Fruit fly (Drosophila melanogaster) whole organism, embryonic: Measurements from ENCODE around the gene CG32679.
A peak's percentile ranks its signal among the peaks of the same experiment; 100 is the strongest.

Experiments used
- Adf1 ChIP-seq: fragments of 200-800 bp; sonication (Bioruptor generic); IDR thresholded peaks from 2 replicates; pipeline ENCODE4 v1.3.6; 2022; ENCODE audit warnings: missing biosample characterization, missing genetic modification characterization
- Aef1 ChIP-seq: fragments of 200-800 bp; sonication (Bioruptor generic); IDR thresholded peaks from 3 replicates; pipeline ENCODE4 v1.3.6; 2022; ENCODE audit warnings: missing biosample characterization, missing genetic modification characterization
- B-H1 ChIP-seq: fragments of 200-800 bp; sonication (Bioruptor generic); IDR thresholded peaks from 3 replicates; pipeline ENCODE4 v1.3.6; 2022; ENCODE audit warnings: missing biosample characterization, missing genetic modification characterization
- Blimp-1 ChIP-seq: fragments of 200-800 bp; sonication (Bioruptor generic); optimal IDR thresholded peaks from 3 replicates; lab custom pipeline; 2018; ENCODE audit warnings: missing biosample characterization, missing genetic modification characterization, mild to moderate bottlenecking, moderate library complexity, missing genetic modification reagents
- CG11723 ChIP-seq: fragments of 200-800 bp; sonication (Bioruptor generic); optimal IDR thresholded peaks from 2 replicates; lab custom pipeline; 2017; ENCODE audit warnings: missing biosample characterization, mild to moderate bottlenecking, missing genetic modification characterization
- CG12219 ChIP-seq: fragments of 200-800 bp; sonication (Bioruptor generic); optimal IDR thresholded peaks from 3 replicates; lab custom pipeline; 2018; ENCODE audit warnings: missing biosample characterization, mild to moderate bottlenecking, missing genetic modification characterization
- CG1529 ChIP-seq: fragments of 200-800 bp; sonication (Bioruptor generic); optimal IDR thresholded peaks from 3 replicates; lab custom pipeline; 2018; ENCODE audit warnings: missing biosample characterization, missing genetic modification characterization
- CG16815 ChIP-seq: fragments of 200-800 bp; sonication (Bioruptor generic); optimal IDR thresholded peaks from 3 replicates; lab custom pipeline; 2017; ENCODE audit warnings: missing biosample characterization, mild to moderate bottlenecking, missing genetic modification characterization
- CG1792 ChIP-seq: fragments of 200-800 bp; sonication (Bioruptor generic); optimal IDR thresholded peaks from 2 replicates; lab custom pipeline; 2016; ENCODE audit warnings: missing biosample characterization, missing genetic modification characterization
- CG18619 ChIP-seq: fragments of 200-800 bp; sonication (Bioruptor generic); optimal IDR thresholded peaks from 3 replicates; lab custom pipeline; 2017; ENCODE audit warnings: missing biosample characterization, mild to moderate bottlenecking, missing genetic modification characterization
- CG31224 ChIP-seq: fragments of 200-800 bp; sonication (Bioruptor generic); IDR thresholded peaks from 2 replicates; pipeline ENCODE4 v1.3.6; 2022; ENCODE audit warnings: missing biosample characterization, missing genetic modification characterization
- CG31365 ChIP-seq: fragments of 200-800 bp; sonication (Bioruptor generic); optimal IDR thresholded peaks from 2 replicates; lab custom pipeline; 2018; ENCODE audit warnings: missing biosample characterization, mild to moderate bottlenecking, missing genetic modification characterization
- CG33213 ChIP-seq: fragments of 200-800 bp; sonication (Bioruptor generic); optimal IDR thresholded peaks from 3 replicates; lab custom pipeline; 2016; ENCODE audit warnings: missing biosample characterization, missing genetic modification characterization
- CG4404 ChIP-seq: fragments of 200-800 bp; sonication (Bioruptor generic); IDR thresholded peaks from 2 replicates; pipeline ENCODE4 v1.3.6; 2022; ENCODE audit warnings: missing biosample characterization, missing genetic modification characterization
- CG4730 ChIP-seq: fragments of 200-800 bp; sonication (Bioruptor generic); IDR thresholded peaks from 2 replicates; pipeline ENCODE4 v1.3.6; 2022; ENCODE audit warnings: missing biosample characterization, missing genetic modification characterization
- CG7357 ChIP-seq: fragments of 200-800 bp; sonication (Bioruptor generic); IDR thresholded peaks from 3 replicates; pipeline ENCODE4 v1.3.6; 2022; ENCODE audit warnings: missing biosample characterization, missing genetic modification characterization
- CG8944 ChIP-seq: fragments of 200-800 bp; sonication (Bioruptor generic); optimal IDR thresholded peaks from 3 replicates; lab custom pipeline; 2016; ENCODE audit warnings: missing biosample characterization, missing genetic modification characterization
- CG9727 ChIP-seq: fragments of 200-800 bp; sonication (Bioruptor generic); optimal IDR thresholded peaks from 3 replicates; lab custom pipeline; 2017; ENCODE audit warnings: missing biosample characterization, mild to moderate bottlenecking, missing genetic modification characterization
- CHES-1-like ChIP-seq: fragments of 200-800 bp; sonication (Bioruptor generic); optimal IDR thresholded peaks from 2 replicates; lab custom pipeline; 2016; ENCODE audit warnings: missing biosample characterization, missing genetic modification characterization
- CoRest ChIP-seq: fragments of 200-800 bp; sonication (Bioruptor generic); optimal IDR thresholded peaks from 3 replicates; lab custom pipeline; 2018; ENCODE audit warnings: missing biosample characterization, mild to moderate bottlenecking, missing genetic modification characterization, moderate library complexity
- Dad ChIP-seq: fragments of 200-800 bp; sonication (Bioruptor generic); optimal IDR thresholded peaks from 3 replicates; lab custom pipeline; 2016; ENCODE audit warnings: missing biosample characterization, missing genetic modification characterization
- E2f2 ChIP-seq: fragments of 200-800 bp; sonication (Bioruptor generic); IDR thresholded peaks from 2 replicates; pipeline ENCODE4 v1.3.6; 2022; ENCODE audit warnings: missing biosample characterization, missing genetic modification characterization
- H2.0 ChIP-seq: fragments of 200-800 bp; sonication (Bioruptor generic); IDR thresholded peaks from 2 replicates; pipeline ENCODE4 v1.3.6; 2022; ENCODE audit warnings: missing biosample characterization, missing genetic modification characterization
- HmgZ ChIP-seq: fragments of 200-800 bp; sonication (Bioruptor generic); optimal IDR thresholded peaks from 2 replicates; lab custom pipeline; 2018; ENCODE audit warnings: missing biosample characterization, mild to moderate bottlenecking, missing genetic modification characterization
- Lpt ChIP-seq: fragments of >200 bp; optimal IDR thresholded peaks from 2 replicates; lab custom pipeline; 2018; ENCODE audit warnings: missing biosample characterization, missing genetic modification characterization
- Med ChIP-seq: fragments of 200-800 bp; sonication (Bioruptor generic); peaks from one replicate; lab custom pipeline; 2016; ENCODE audit warnings: missing biosample characterization, missing genetic modification characterization, mild to moderate bottlenecking, inconsistent platforms, moderate library complexity
- Optix ChIP-seq: fragments of 200-800 bp; sonication (Bioruptor generic); IDR thresholded peaks from 3 replicates; pipeline ENCODE4 v1.3.6; 2022; ENCODE audit warnings: missing biosample characterization, missing genetic modification characterization
- PHDP ChIP-seq: fragments of 200-800 bp; sonication (Bioruptor generic); optimal IDR thresholded peaks from 3 replicates; lab custom pipeline; 2018; ENCODE audit warnings: missing biosample characterization, mild to moderate bottlenecking, missing genetic modification characterization, moderate library complexity
- Spps ChIP-seq: fragments of 200-800 bp; sonication (Bioruptor generic); optimal IDR thresholded peaks from 2 replicates; lab custom pipeline; 2018; ENCODE audit warnings: missing biosample characterization, mild to moderate bottlenecking, missing genetic modification characterization
- Usf ChIP-seq: fragments of 200-800 bp; sonication (Bioruptor generic); optimal IDR thresholded peaks from 2 replicates; lab custom pipeline; 2017; ENCODE audit warnings: missing genotype, missing biosample characterization, missing genetic modification characterization
- abd-A ChIP-seq: fragments of 200-800 bp; sonication (Bioruptor generic); optimal IDR thresholded peaks from 3 replicates; lab custom pipeline; 2019; ENCODE audit warnings: missing biosample characterization, mild to moderate bottlenecking, missing genetic modification characterization, moderate library complexity
- ase ChIP-seq: fragments of 200-800 bp; sonication (Bioruptor generic); IDR thresholded peaks from 3 replicates; pipeline ENCODE4 v1.3.6; 2022; ENCODE audit warnings: missing biosample characterization, missing genetic modification characterization
- az2 ChIP-seq: fragments of 200-800 bp; sonication (Bioruptor generic); optimal IDR thresholded peaks from 3 replicates; lab custom pipeline; 2016; ENCODE audit warnings: missing biosample characterization, missing genetic modification characterization
- ci ChIP-seq: fragments of 200-800 bp; sonication (Bioruptor generic); IDR thresholded peaks from 3 replicates; pipeline ENCODE4 v1.3.6; 2022; ENCODE audit warnings: missing biosample characterization, missing genetic modification characterization
- crc ChIP-seq: fragments of 200-800 bp; sonication (Bioruptor generic); optimal IDR thresholded peaks from 2 replicates; lab custom pipeline; 2016; ENCODE audit warnings: missing biosample characterization, missing genetic modification characterization
- dati ChIP-seq: fragments of 200-800 bp; sonication (Bioruptor generic); IDR thresholded peaks from 2 replicates; pipeline ENCODE4 v1.3.6; 2022; ENCODE audit warnings: missing biosample characterization, missing genetic modification characterization
- dm ChIP-seq: fragments of 200-800 bp; sonication (Bioruptor generic); optimal IDR thresholded peaks from 3 replicates; lab custom pipeline; 2016; ENCODE audit warnings: missing biosample characterization, missing genetic modification characterization
- ems ChIP-seq: fragments of 200-800 bp; sonication (Bioruptor generic); optimal IDR thresholded peaks from 3 replicates; lab custom pipeline; 2016; ENCODE audit warnings: missing biosample characterization, missing genetic modification characterization
- exex ChIP-seq: fragments of 200-800 bp; sonication (Bioruptor generic); optimal IDR thresholded peaks from 4 replicates; lab custom pipeline; 2018; ENCODE audit warnings: missing biosample characterization, mild to moderate bottlenecking, missing genetic modification characterization, moderate library complexity
- gsb-n ChIP-seq: fragments of 200-800 bp; sonication (Bioruptor generic); optimal IDR thresholded peaks from 3 replicates; lab custom pipeline; 2018; ENCODE audit warnings: missing biosample characterization, mild to moderate bottlenecking, missing genetic modification characterization
- hth ChIP-seq: fragments of >200 bp; optimal IDR thresholded peaks from 2 replicates; lab custom pipeline; 2017; ENCODE audit warnings: inconsistent platforms
- lilli ChIP-seq: fragments of 200-800 bp; sonication (Bioruptor generic); optimal IDR thresholded peaks from 3 replicates; lab custom pipeline; 2016; ENCODE audit warnings: missing biosample characterization, missing genetic modification characterization
- lmd ChIP-seq: fragments of 200-800 bp; sonication (Bioruptor generic); IDR thresholded peaks from 2 replicates; pipeline ENCODE4 v1.3.6; 2022; ENCODE audit warnings: missing biosample characterization, missing genetic modification characterization
- mam ChIP-seq: fragments of 200-800 bp; sonication (Bioruptor generic); optimal IDR thresholded peaks from 3 replicates; lab custom pipeline; 2016; ENCODE audit warnings: missing biosample characterization, missing genetic modification characterization
- otp ChIP-seq: fragments of 200-800 bp; sonication (Bioruptor generic); IDR thresholded peaks from 3 replicates; pipeline ENCODE4, ENCODE4 v1.3.6; 2022; ENCODE audit warnings: missing biosample characterization, missing genetic modification characterization
- pfk ChIP-seq: fragments of 200-800 bp; sonication (Bioruptor generic); optimal IDR thresholded peaks from 2 replicates; lab custom pipeline; 2018; ENCODE audit warnings: missing biosample characterization, mild to moderate bottlenecking, missing genetic modification characterization, moderate library complexity
- pum ChIP-seq: fragments of 200-800 bp; sonication (Bioruptor generic); optimal IDR thresholded peaks from 2 replicates; lab custom pipeline; 2016; ENCODE audit warnings: missing biosample characterization, missing genetic modification characterization
- ranshi ChIP-seq: fragments of 200-800 bp; sonication (Bioruptor generic); IDR thresholded peaks from 2 replicates; pipeline ENCODE4 v1.3.6; 2022; ENCODE audit warnings: missing biosample characterization, missing genetic modification characterization
- repo ChIP-seq: fragments of 200-800 bp; sonication (Bioruptor generic); optimal IDR thresholded peaks from 2 replicates; lab custom pipeline; 2016; ENCODE audit warnings: missing biosample characterization, missing genetic modification characterization
- sens ChIP-seq: fragments of 200-800 bp; sonication (Bioruptor generic); peaks from one replicate; lab custom pipeline; 2016; ENCODE audit warnings: missing biosample characterization, missing genetic modification characterization
- sisA ChIP-seq: fragments of 200-800 bp; sonication (Bioruptor generic); IDR thresholded peaks from 2 replicates; pipeline ENCODE4 v1.3.6; 2022; ENCODE audit warnings: missing biosample characterization, missing genetic modification characterization
- sqz ChIP-seq: fragments of 200-800 bp; sonication (Bioruptor generic); optimal IDR thresholded peaks from 3 replicates; lab custom pipeline; 2018; ENCODE audit warnings: missing biosample characterization, mild to moderate bottlenecking, missing genetic modification characterization

The CG32679 gene

dm6 chrX:10387672-10388071, 20.4 kb upstream of the CG32679 start:
- TF ChIP-seq abd-A (tag; lab: Kevin White, UChicago) (no peak), sqz (GFP tag; lab: Kevin White, UChicago) (no peak), Optix (GFP tag; lab: Robert Waterston, UW) (peak; percentile 46; the same call in 1 of the 3 replicates), pum (GFP tag; lab: Kevin White, UChicago) (no peak), HmgZ (peak; percentile 5), exex (no peak), ranshi (GFP tag; lab: Robert Waterston, UW) (peak; percentile 36; the same call in 1 of the 2 replicates), CG12219 (GFP tag; lab: Kevin White, UChicago) (peak; percentile 27), CG8944 (GFP tag; lab: Kevin White, UChicago) (peak; percentile 21), CG4404 (GFP tag; lab: Robert Waterston, UW) (0 out of 2 replicates have a peak, but pooled peaks have one; percentile 29), CG31224 (GFP tag; lab: Robert Waterston, UW) (0 out of 2 replicates have a peak, but pooled peaks have one; percentile 25), lmd (peak; percentile 74; the same call in 1 of the 2 replicates), Blimp-1 (GFP tag; lab: Kevin White, UChicago) (peak; percentile 19), ase (GFP tag; lab: Robert Waterston, UW) (0 out of 3 replicates have a peak, but pooled peaks have one; percentile 33), lilli (GFP tag; lab: Kevin White, UChicago) (peak; percentile 64), PHDP (tag; lab: Kevin White, UChicago) (peak; percentile 53), CG4730 (0 out of 2 replicates have a peak, but pooled peaks have one; percentile 14), CG9727 (GFP tag; lab: Kevin White, UChicago) (peak; percentile 31), dm (GFP tag; lab: Kevin White, UChicago) (no peak), mam (GFP tag; lab: Kevin White, UChicago) (peak; percentile 43), Dad (GFP tag; lab: Kevin White, UChicago) (peak; percentile 22), CG1529 (GFP tag; lab: Kevin White, UChicago) (no peak), E2f2 (GFP tag; lab: Robert Waterston, UW) (peak; percentile 20; the same call in 1 of the 2 replicates), CG16815 (GFP tag; lab: Kevin White, UChicago) (peak; percentile 17), CG18619 (peak; percentile 24), Adf1 (GFP tag; lab: Robert Waterston, UW) (0 out of 2 replicates have a peak, but pooled peaks have one; percentile 6), pfk (no peak), az2 (GFP tag; lab: Kevin White, UChicago) (peak; percentile 39), CG1792 (GFP tag; lab: Kevin White, UChicago) (no peak), repo (peak; percentile 30), hth (lab: Kevin White, UChicago) (no peak), otp (0 out of 3 replicates have a peak, but pooled peaks have one; percentile 34), ci (GFP tag; lab: Robert Waterston, UW) (peak; percentile 61; the same call in 2 of the 3 replicates), Usf (no peak), CG33213 (GFP tag; lab: Kevin White, UChicago) (no peak), H2.0 (GFP tag; lab: Robert Waterston, UW) (peak; percentile 35), crc (no peak), sisA (GFP tag; lab: Robert Waterston, UW) (peak; percentile 55), ems (peak; percentile 38), CG31365 (tag; lab: Kevin White, UChicago) (peak; percentile 10), CoRest (tag; lab: Kevin White, UChicago) (peak; percentile 25), B-H1 (GFP tag; lab: Robert Waterston, UW) (no peak), Lpt (no peak), Aef1 (GFP tag; lab: Robert Waterston, UW) (peak; percentile 34; the same call in 1 of the 3 replicates), CG11723 (GFP tag; lab: Kevin White, UChicago) (no peak), Spps (tag; lab: Kevin White, UChicago) (no peak), CHES-1-like (GFP tag; lab: Kevin White, UChicago) (peak; percentile 15), dati (GFP tag; lab: Robert Waterston, UW) (no peak), Med (GFP tag; lab: Kevin White, UChicago) (peak; percentile 93), sens (GFP tag; lab: Kevin White, UChicago) (peak; percentile 70), gsb-n (tag; lab: Kevin White, UChicago) (no peak), CG7357 (GFP tag; lab: Robert Waterston, UW) (peak; percentile 55; the same call in 1 of the 3 replicates)
